Fruit fly (Drosophila melanogaster) whole organism, wandering third instar larva: Measurements from ENCODE around the gene Ac13E.

Experiments
- CrebA ChIP-seq: fragments of 200-800 bp; sonication (Bioruptor generic); optimal IDR thresholded peaks from 2 replicates; lab custom pipeline; 2016; ENCODE audit warnings: missing biosample characterization, mild to moderate bottlenecking, missing genetic modification characterization, borderline replicate concordance
- Dfd ChIP-seq: fragments of >200 bp; optimal IDR thresholded peaks from 2 replicates; lab custom pipeline; 2017; ENCODE audit warnings: missing biosample characterization, missing genetic modification characterization
- Dif ChIP-seq: fragments of 200-275, 200-300 bp; sonication (Bioruptor generic); optimal IDR thresholded peaks from 2 replicates; lab custom pipeline; 2018; ENCODE audit warnings: missing biosample characterization, missing genetic modification characterization; ENCODE audit not compliant: partially characterized antibody
- GATAd ChIP-seq: sonication (Bioruptor generic); optimal IDR thresholded peaks from 2 replicates; lab custom pipeline; 2016; ENCODE audit warnings: missing biosample characterization, missing genetic modification characterization
- HLH106 ChIP-seq: fragments of 200-800 bp; optimal IDR thresholded peaks from 3 replicates; lab custom pipeline; 2019; ENCODE audit warnings: missing biosample characterization, mild to moderate bottlenecking, missing genetic modification characterization, moderate library complexity
- Mio ChIP-seq: sonication (Bioruptor generic); optimal IDR thresholded peaks from 2 replicates; lab custom pipeline; 2016; ENCODE audit warnings: missing biosample characterization, missing genetic modification characterization
- Myc ChIP-seq: fragments of >200 bp; optimal IDR thresholded peaks from 2 replicates; lab custom pipeline; 2017
- N ChIP-seq: fragments of >200 bp; optimal IDR thresholded peaks from 2 replicates; lab custom pipeline; 2018; ENCODE audit warnings: missing biosample characterization, missing external identifiers, missing genetic modification characterization
- OdsH ChIP-seq: fragments of 200-800 bp; sonication (Bioruptor generic); optimal IDR thresholded peaks from 2 replicates; lab custom pipeline; 2016; ENCODE audit warnings: missing biosample characterization, mild to moderate bottlenecking, missing genetic modification characterization
- Rel ChIP-seq, 2 experiments: fragments of 200-800 bp; sonication (Bioruptor generic) in 1 of 2; optimal IDR thresholded peaks; 2 replicates in 1 of 2; 3 replicates in 1 of 2; lab custom pipeline; 2016 to 2019; ENCODE audit warnings: mild to moderate bottlenecking in 2 of 2, missing biosample characterization in 2 of 2, missing genetic modification characterization in 2 of 2, moderate library complexity in 1 of 2
- Sp1 ChIP-seq: fragments of 200-800 bp; sonication (Bioruptor generic); optimal IDR thresholded peaks from 3 replicates; lab custom pipeline; 2019; ENCODE audit warnings: missing biosample characterization, mild to moderate bottlenecking, missing genetic modification characterization, moderate library complexity
- Vsx2 ChIP-seq: fragments of 200-300, 225-300 bp; sonication (Bioruptor generic); optimal IDR thresholded peaks from 2 replicates; lab custom pipeline; 2018; ENCODE audit warnings: missing biosample characterization, missing genetic modification characterization; ENCODE audit not compliant: partially characterized antibody
- brk ChIP-seq: fragments of 200-800 bp; sonication (Bioruptor generic); optimal IDR thresholded peaks from 2 replicates; lab custom pipeline; 2016; ENCODE audit warnings: missing biosample characterization, mild to moderate bottlenecking, missing genetic modification characterization
- dmrt93B ChIP-seq: fragments of 200-800 bp; sonication (Bioruptor generic); optimal IDR thresholded peaks from 2 replicates; lab custom pipeline; 2018; ENCODE audit warnings: missing biosample characterization, mild to moderate bottlenecking, missing genetic modification characterization
- dsf ChIP-seq: sonication (Bioruptor generic); optimal IDR thresholded peaks from 2 replicates; lab custom pipeline; 2016; ENCODE audit warnings: missing biosample characterization, missing genetic modification characterization, borderline replicate concordance
- foxo ChIP-seq, 2 experiments: fragments of 200-800 bp; sonication (Bioruptor generic); optimal IDR thresholded peaks; 2 replicates in 1 of 2; 3 replicates in 1 of 2; lab custom pipeline; 2016 to 2017; ENCODE audit warnings: missing biosample characterization in 2 of 2, missing genetic modification characterization in 2 of 2
- fru ChIP-seq: fragments of 200-800 bp; sonication (Bioruptor generic); optimal IDR thresholded peaks from 3 replicates; lab custom pipeline; 2016; ENCODE audit warnings: missing biosample characterization, mild to moderate bottlenecking, missing genetic modification characterization
- lola ChIP-seq: fragments of >200 bp; optimal IDR thresholded peaks from 2 replicates; lab custom pipeline; 2017; ENCODE audit warnings: missing biosample characterization, missing genetic modification characterization
- sv ChIP-seq: fragments of 200-800 bp; sonication (Bioruptor generic); optimal IDR thresholded peaks from 3 replicates; lab custom pipeline; 2016; ENCODE audit warnings: missing biosample characterization, missing genetic modification characterization
- usp ChIP-seq: fragments of >200 bp; optimal IDR thresholded peaks from 2 replicates; lab custom pipeline; 2017; ENCODE audit warnings: missing biosample characterization, missing genetic modification characterization
- woc ChIP-seq: sonication (Bioruptor generic); optimal IDR thresholded peaks from 2 replicates; lab custom pipeline; 2016; ENCODE audit warnings: missing biosample characterization, mild to moderate bottlenecking, missing genetic modification characterization

The Ac13E gene

DNA sequence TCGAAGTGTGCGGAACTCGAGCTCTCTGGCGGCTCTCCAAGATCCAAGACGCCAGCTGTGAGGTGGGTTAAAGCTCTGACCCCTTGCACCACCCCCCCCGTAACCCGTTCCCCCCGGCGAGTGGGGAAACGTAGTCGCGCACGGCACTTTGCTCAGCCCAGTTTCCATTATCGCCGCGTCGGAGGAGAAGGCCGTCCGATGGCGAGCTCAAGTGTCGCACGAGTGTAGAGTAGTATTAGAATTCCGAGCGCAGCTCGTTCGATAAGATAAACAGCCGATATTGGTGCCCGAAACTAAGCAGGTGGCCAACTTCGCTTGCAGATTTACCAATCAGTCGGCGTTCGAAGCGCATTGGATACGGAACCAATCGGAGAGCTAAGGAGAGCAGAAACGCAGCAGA lies 88.7 kb downstream of the Ac13E start:
- TF ChIP-seq Mio (no peak), woc (GFP tag; lab: Kevin White, UChicago) (no peak), fru (GFP tag; lab: Kevin White, UChicago) (no peak), CrebA (no peak), foxo (GFP tag; optimal IDR thresholded peaks at IDR 0.05; lab: Kevin White, UChicago) (no peak), brk (GFP tag; lab: Kevin White, UChicago) (no peak), N (GFP tag; lab: Kevin White, UChicago) (no peak), OdsH (no peak), lola (GFP tag; lab: Kevin White, UChicago) (no peak), Dif (GFP tag; lab: Kevin White, UChicago) (no peak), HLH106 (tag; lab: Kevin White, UChicago) (no peak), usp (GFP tag; lab: Kevin White, UChicago) (no peak), dmrt93B (GFP tag; lab: Kevin White, UChicago) (no peak), dsf (GFP tag; lab: Kevin White, UChicago) (no peak)

DNA sequence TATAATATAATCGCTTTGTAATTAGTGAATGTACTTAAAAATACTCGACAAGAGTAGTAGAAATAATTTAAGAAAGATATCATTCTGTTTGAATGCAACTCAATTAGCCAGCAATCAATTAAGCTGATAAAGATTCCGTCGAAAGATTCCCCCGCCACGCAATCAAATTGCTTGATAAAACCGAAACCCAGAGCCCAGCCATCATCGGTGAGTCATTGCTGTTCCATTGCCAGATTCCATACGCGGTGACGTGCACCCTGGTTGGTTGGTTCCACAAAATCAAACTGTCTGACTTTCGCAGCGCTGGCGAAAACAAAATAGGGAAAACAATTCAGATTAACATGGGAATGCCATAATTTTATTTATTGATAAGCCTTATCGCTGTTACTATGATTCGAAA lies 89.5 kb downstream of the Ac13E start:
- no peak for TF ChIP-seq Rel (GFP tag; optimal IDR thresholded peaks at IDR 0.05; lab: Kevin White, UChicago)
- peak; percentile 87 for TF ChIP-seq Rel (tag; optimal IDR thresholded peaks at IDR 0.05; lab: Kevin White, UChicago)
- no peak for TF ChIP-seq GATAd (GFP tag; lab: Kevin White, UChicago)

DNA sequence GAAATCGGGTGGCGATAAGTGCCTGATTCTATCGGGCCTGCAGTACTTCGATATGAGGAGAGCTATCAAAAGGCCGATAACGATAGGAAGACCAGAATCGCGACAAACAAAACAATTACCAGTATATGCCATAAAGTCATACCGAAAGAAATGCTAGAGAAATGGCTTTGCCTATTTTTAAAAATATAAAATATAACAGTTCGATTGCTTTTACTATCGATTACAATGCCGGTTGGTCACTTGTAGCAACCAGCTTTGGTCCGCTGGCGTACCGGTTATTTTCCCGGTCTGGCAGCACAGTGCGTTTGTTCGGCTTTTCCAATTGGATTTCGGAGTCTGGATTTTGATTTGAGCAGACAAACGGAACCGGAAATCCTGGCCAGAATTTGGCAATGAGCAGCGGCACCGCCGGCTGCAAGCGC lies 91.6 kb downstream of the Ac13E start, which contains the start of the genes shtd, CG6294 and CG6299:
Gene shtd (minus strand): TSS at position 6 of the 422 bp plus-strand sequence.
Gene CG6294 (plus strand): TSS at position 287 of the 422 bp plus-strand sequence.
Gene CG6299 (plus strand): TSS at position 287 of the 422 bp plus-strand sequence.
- TF ChIP-seq Dfd (GFP tag; lab: Kevin White, UChicago) = no peak
- peak; percentile 87 for TF ChIP-seq Vsx2 (GFP tag; lab: Kevin White, UChicago)
- no peak for TF ChIP-seq usp (GFP tag; lab: Kevin White, UChicago)
- no peak for TF ChIP-seq HLH106 (tag; lab: Kevin White, UChicago)
- TF ChIP-seq woc (GFP tag; lab: Kevin White, UChicago) = no peak
- peak; percentile 67 for TF ChIP-seq Dif (GFP tag; lab: Kevin White, UChicago)
- TF ChIP-seq sv (GFP tag; lab: Kevin White, UChicago) = peak; percentile 12
- no peak for TF ChIP-seq Sp1
- TF ChIP-seq Myc (lab: Kevin White, UChicago) = peak; percentile 71
